Fruit fly (Drosophila melanogaster) whole organism, embryonic: Measurements from ENCODE around the gene lawc.

ENCODE experiments used
- Atf6 ChIP-seq: fragments of 200-800 bp; sonication (Bioruptor generic); IDR thresholded peaks from 2 replicates; pipeline ENCODE4 v1.3.6; 2022; ENCODE audit warnings: missing biosample characterization, missing genetic modification characterization
- BEAF-32 ChIP-seq: fragments of 200-800 bp; sonication (Bioruptor generic); optimal IDR thresholded peaks from 3 replicates; lab custom pipeline; 2017; ENCODE audit warnings: missing biosample characterization, missing genetic modification characterization, mild to moderate bottlenecking, moderate library complexity, missing genetic modification reagents
- Bgb ChIP-seq: fragments of 200-800 bp; sonication (Bioruptor generic); IDR thresholded peaks from 2 replicates; pipeline ENCODE4 v1.3.6; 2022; ENCODE audit warnings: missing biosample characterization, missing genetic modification characterization; ENCODE audit not compliant: partially characterized antibody
- CG10267 ChIP-seq: fragments of 200-800 bp; sonication (Bioruptor generic); optimal IDR thresholded peaks from 2 replicates; lab custom pipeline; 2018; ENCODE audit warnings: missing biosample characterization, mild to moderate bottlenecking, missing genetic modification characterization, moderate library complexity
- CG10543 ChIP-seq: fragments of 200-800 bp; sonication (Bioruptor generic); optimal IDR thresholded peaks from 3 replicates; lab custom pipeline; 2017; ENCODE audit warnings: missing biosample characterization, mild to moderate bottlenecking, missing genetic modification characterization, moderate library complexity
- CG12391 ChIP-seq: fragments of 200-800 bp; sonication (Bioruptor generic); optimal IDR thresholded peaks from 3 replicates; lab custom pipeline; 2018; ENCODE audit warnings: missing biosample characterization, mild to moderate bottlenecking, missing genetic modification characterization, moderate library complexity
- CG12659 ChIP-seq: fragments of 200-800 bp; sonication (Bioruptor generic); optimal IDR thresholded peaks from 3 replicates; lab custom pipeline; 2017; ENCODE audit warnings: mild to moderate bottlenecking, missing biosample characterization, missing genetic modification reagents, missing genetic modification characterization
- CG13424 ChIP-seq: fragments of 200-800 bp; sonication (Bioruptor generic); optimal IDR thresholded peaks from 2 replicates; lab custom pipeline; 2019; ENCODE audit warnings: missing biosample characterization, mild to moderate bottlenecking, missing genetic modification characterization, moderate library complexity
- CG17361 ChIP-seq: fragments of 200-800 bp; sonication (Bioruptor generic); IDR thresholded peaks from 3 replicates; pipeline ENCODE4 v1.3.6; 2022; ENCODE audit warnings: missing biosample characterization, missing genetic modification characterization
- CG2116 ChIP-seq: fragments of 200-800 bp; sonication (Bioruptor generic); optimal IDR thresholded peaks from 3 replicates; lab custom pipeline; 2018; ENCODE audit warnings: missing biosample characterization, mild to moderate bottlenecking, missing genetic modification characterization
- CG2120 ChIP-seq: fragments of 200-800 bp; sonication (Bioruptor generic); optimal IDR thresholded peaks from 3 replicates; lab custom pipeline; 2016; ENCODE audit warnings: missing biosample characterization, missing genetic modification characterization
- CG2712 ChIP-seq: fragments of 200-800 bp; optimal IDR thresholded peaks from 3 replicates; lab custom pipeline; 2019; ENCODE audit warnings: missing biosample characterization, mild to moderate bottlenecking, missing genetic modification characterization, moderate library complexity
- CG3163 ChIP-seq: fragments of 200-800 bp; sonication (Bioruptor generic); optimal IDR thresholded peaks from 3 replicates; lab custom pipeline; 2016; ENCODE audit warnings: missing biosample characterization, missing genetic modification characterization
- CG3847 ChIP-seq: fragments of 200-800 bp; sonication (Bioruptor generic); IDR thresholded peaks from 2 replicates; pipeline ENCODE4 v1.3.6; 2022; ENCODE audit warnings: missing biosample characterization, missing genetic modification characterization
- CG4282 ChIP-seq: fragments of 200-800 bp; sonication (Bioruptor generic); optimal IDR thresholded peaks from 2 replicates; lab custom pipeline; 2016; ENCODE audit warnings: missing biosample characterization, missing genetic modification characterization
- CG4707 ChIP-seq: fragments of 200-800 bp; sonication (Bioruptor generic); optimal IDR thresholded peaks from 2 replicates; lab custom pipeline; 2018; ENCODE audit warnings: missing biosample characterization, mild to moderate bottlenecking, missing genetic modification characterization, moderate library complexity
- CG7786 ChIP-seq: fragments of 200-800 bp; sonication (Bioruptor generic); optimal IDR thresholded peaks from 2 replicates; lab custom pipeline; 2016; ENCODE audit warnings: missing biosample characterization, missing genetic modification characterization
- CG8765 ChIP-seq: fragments of 200-800 bp; sonication (Bioruptor generic); IDR thresholded peaks from 2 replicates; pipeline ENCODE4 v1.3.6; 2022; ENCODE audit warnings: missing biosample characterization, missing genetic modification characterization
- CG8924 ChIP-seq: fragments of 200-800 bp; optimal IDR thresholded peaks from 3 replicates; lab custom pipeline; 2019; ENCODE audit warnings: missing biosample characterization, mild to moderate bottlenecking, missing genetic modification characterization, moderate library complexity
- CG9797 ChIP-seq: fragments of 200-800 bp; sonication (Bioruptor generic); optimal IDR thresholded peaks from 3 replicates; lab custom pipeline; 2018; ENCODE audit warnings: missing biosample characterization, mild to moderate bottlenecking, missing genetic modification characterization
- CHES-1-like ChIP-seq: fragments of 200-800 bp; sonication (Bioruptor generic); optimal IDR thresholded peaks from 2 replicates; lab custom pipeline; 2016; ENCODE audit warnings: missing biosample characterization, missing genetic modification characterization
- Dp ChIP-seq: fragments of 200-800 bp; sonication (Bioruptor generic); optimal IDR thresholded peaks from 2 replicates; lab custom pipeline; 2018; ENCODE audit warnings: missing biosample characterization, mild to moderate bottlenecking, missing genetic modification characterization, moderate library complexity
- Drgx ChIP-seq: fragments of 200-800 bp; sonication (Bioruptor generic); IDR thresholded peaks from 2 replicates; pipeline ENCODE4 v1.3.6; 2022; ENCODE audit warnings: missing biosample characterization, missing genetic modification characterization
- E2f2 ChIP-seq: fragments of 200-800 bp; sonication (Bioruptor generic); IDR thresholded peaks from 2 replicates; pipeline ENCODE4 v1.3.6; 2022; ENCODE audit warnings: missing biosample characterization, missing genetic modification characterization
- Ets97D ChIP-seq: fragments of 200-800 bp; sonication (Bioruptor generic); optimal IDR thresholded peaks from 3 replicates; lab custom pipeline; 2016; ENCODE audit warnings: missing biosample characterization, missing genetic modification characterization
- Gug ChIP-seq: fragments of 200-800 bp; sonication (Bioruptor generic); IDR thresholded peaks from 4 replicates; pipeline ENCODE4 v1.3.6; 2022; ENCODE audit warnings: missing biosample characterization, missing genetic modification characterization
- HmgZ ChIP-seq: fragments of 200-800 bp; sonication (Bioruptor generic); optimal IDR thresholded peaks from 2 replicates; lab custom pipeline; 2018; ENCODE audit warnings: missing biosample characterization, mild to moderate bottlenecking, missing genetic modification characterization
- Lhr ChIP-seq: fragments of 200-800 bp; sonication (Bioruptor generic); optimal IDR thresholded peaks from 3 replicates; lab custom pipeline; 2017; ENCODE audit warnings: mild to moderate bottlenecking, missing biosample characterization, missing genetic modification reagents, missing genetic modification characterization
- MESR4 ChIP-seq: fragments of 200-800 bp; sonication (Bioruptor generic); optimal IDR thresholded peaks from 2 replicates; lab custom pipeline; 2018; ENCODE audit warnings: missing biosample characterization, mild to moderate bottlenecking, missing genetic modification characterization, moderate library complexity
- Max ChIP-seq: fragments of 200-800 bp; sonication (Bioruptor generic); optimal IDR thresholded peaks from 2 replicates; lab custom pipeline; 2016; ENCODE audit warnings: missing biosample characterization, mild to moderate bottlenecking, missing genetic modification characterization
- NK7.1 ChIP-seq: fragments of 200-800 bp; sonication (Bioruptor generic); optimal IDR thresholded peaks from 3 replicates; lab custom pipeline; 2016; ENCODE audit warnings: missing biosample characterization, missing genetic modification characterization
- Nf-YC ChIP-seq: fragments of 200-800 bp; optimal IDR thresholded peaks from 3 replicates; lab custom pipeline; 2019; ENCODE audit warnings: missing biosample characterization, mild to moderate bottlenecking, missing genetic modification characterization, moderate library complexity
- Rfx ChIP-seq: fragments of 200-800 bp; sonication (Bioruptor generic); IDR thresholded peaks from 2 replicates; pipeline ENCODE4 v1.3.6; 2022; ENCODE audit warnings: missing biosample characterization, missing genetic modification characterization
- Side ChIP-seq: fragments of 200-800 bp; sonication (Bioruptor generic); optimal IDR thresholded peaks from 2 replicates; lab custom pipeline; 2016; ENCODE audit warnings: missing biosample characterization, missing genetic modification characterization
- Xbp1 ChIP-seq: fragments of 200-800 bp; sonication (Bioruptor generic); optimal IDR thresholded peaks from 3 replicates; lab custom pipeline; 2016; ENCODE audit warnings: missing biosample characterization, mild to moderate bottlenecking, missing genetic modification characterization
- amos ChIP-seq: fragments of 200-800 bp; sonication (Bioruptor generic); IDR thresholded peaks from 2 replicates; pipeline ENCODE4 v1.3.6; 2022; ENCODE audit warnings: missing biosample characterization, missing genetic modification characterization; ENCODE audit not compliant: partially characterized antibody
- her ChIP-seq: fragments of 200-800 bp; sonication (Bioruptor generic); optimal IDR thresholded peaks from 2 replicates; lab custom pipeline; 2016; ENCODE audit warnings: missing biosample characterization, missing genetic modification characterization
- ind ChIP-seq: fragments of 200-800 bp; sonication (Bioruptor generic); optimal IDR thresholded peaks from 3 replicates; lab custom pipeline; 2016; ENCODE audit warnings: missing biosample characterization, missing genetic modification characterization
- mam ChIP-seq: fragments of 200-800 bp; sonication (Bioruptor generic); optimal IDR thresholded peaks from 3 replicates; lab custom pipeline; 2016; ENCODE audit warnings: missing biosample characterization, missing genetic modification characterization
- nau ChIP-seq: fragments of 200-800 bp; sonication (Bioruptor generic); optimal IDR thresholded peaks from 3 replicates; lab custom pipeline; 2017; ENCODE audit warnings: missing biosample characterization, mild to moderate bottlenecking, missing genetic modification characterization, missing genetic modification reagents
- nerfin-1 ChIP-seq: fragments of 200-800 bp; sonication (Bioruptor generic); optimal IDR thresholded peaks from 3 replicates; lab custom pipeline; 2019; ENCODE audit warnings: missing biosample characterization, mild to moderate bottlenecking, missing genetic modification characterization, moderate library complexity
- nom ChIP-seq: fragments of 200-800 bp; sonication (Bioruptor generic); optimal IDR thresholded peaks from 2 replicates; lab custom pipeline; 2017; ENCODE audit warnings: missing biosample characterization, missing genetic modification characterization, mild to moderate bottlenecking, moderate library complexity, missing genetic modification reagents
- pita ChIP-seq: fragments of 200-800 bp; sonication (Bioruptor generic); optimal IDR thresholded peaks from 2 replicates; lab custom pipeline; 2017; ENCODE audit warnings: missing biosample characterization, mild to moderate bottlenecking, missing genetic modification characterization
- pzg ChIP-seq: fragments of 200-800 bp; sonication (Bioruptor generic); optimal IDR thresholded peaks from 3 replicates; lab custom pipeline; 2018; ENCODE audit warnings: missing biosample characterization, mild to moderate bottlenecking, missing genetic modification characterization, moderate library complexity
- row ChIP-seq: fragments of 200-800 bp; sonication (Bioruptor generic); IDR thresholded peaks from 3 replicates; pipeline ENCODE4 v1.3.6; 2022; ENCODE audit warnings: missing biosample characterization, missing genetic modification characterization
- sens ChIP-seq: fragments of 200-800 bp; sonication (Bioruptor generic); peaks from one replicate; lab custom pipeline; 2016; ENCODE audit warnings: missing biosample characterization, missing genetic modification characterization
- ssp ChIP-seq: fragments of 200-800 bp; sonication (Bioruptor generic); IDR thresholded peaks from 2 replicates; pipeline ENCODE4 v1.3.6; 2022; ENCODE audit warnings: missing biosample characterization, missing genetic modification characterization
- stwl ChIP-seq: fragments of 200-800 bp; sonication (Bioruptor generic); optimal IDR thresholded peaks from 3 replicates; lab custom pipeline; 2018; ENCODE audit warnings: missing biosample characterization, mild to moderate bottlenecking, missing genetic modification characterization, moderate library complexity

Gene lawc

dm6 chrX:8408971-8409455 is 2.4 kb downstream of the lawc start, which contains the start of gene Trf2 (continued):
- TF ChIP-seq Lhr (peak; percentile 30), CG10267 (peak; percentile 25), Max (peak; percentile 3), CG17361 (0 out of 3 replicates have a peak, but pooled peaks have one; percentile 15), Dp (GFP tag; lab: Kevin White, UChicago) (peak; percentile 43), Bgb (GFP tag; lab: Robert Waterston, UW) (peak; percentile 23; the same call in 1 of the 2 replicates), HmgZ (peak; percentile 21), Gug (0 out of 4 replicates have a peak, but pooled peaks have one; percentile 10), pita (GFP tag; lab: Kevin White, UChicago) (peak; percentile 43), CG4282 (GFP tag; lab: Kevin White, UChicago) (no peak), sens (peak; percentile 73), nom (GFP tag; lab: Kevin White, UChicago) (peak; percentile 45), Atf6 (GFP tag; lab: Robert Waterston, UW) (0 out of 2 replicates have a peak, but pooled peaks have one; percentile 38), Side (GFP tag; lab: Kevin White, UChicago) (peak; percentile 51), CG7786 (GFP tag; lab: Kevin White, UChicago) (no peak), mam (GFP tag; lab: Kevin White, UChicago) (peak; percentile 11), CG4707 (GFP tag; lab: Kevin White, UChicago) (peak; percentile 2), CG8765 (GFP tag; lab: Robert Waterston, UW) (peak; percentile 18; the same call in 1 of the 2 replicates), nau (GFP tag; lab: Kevin White, UChicago) (no peak), CG10543 (GFP tag; lab: Kevin White, UChicago) (peak; percentile 11), her (peak; percentile 54)

dm6 chrX:8407124-8407775 is 4.2 kb downstream of the lawc start, which contains the start of gene PIG-T:
PIG-T (minus strand) TSS chrX:8407263.
- TF ChIP-seq stwl (tag; lab: Kevin White, UChicago) (peak; percentile 12), CG13424 (no peak), ind (GFP tag; lab: Kevin White, UChicago) (peak; percentile 8), CG10267 (peak; percentile 93), pzg (GFP tag; lab: Kevin White, UChicago) (peak; percentile 82), CG2116 (peak; percentile 81), CG2120 (GFP tag; lab: Kevin White, UChicago) (peak; percentile 43), row (GFP tag; lab: Robert Waterston, UW) (no peak), CG8924 (peak; percentile 3), CHES-1-like (GFP tag; lab: Kevin White, UChicago) (peak; percentile 32), Nf-YC (tag; lab: Kevin White, UChicago) (peak; percentile 2), Drgx (no peak), CG12391 (tag; lab: Kevin White, UChicago) (peak; percentile 18), ssp (GFP tag; lab: Robert Waterston, UW) (no peak), MESR4 (GFP tag; lab: Kevin White, UChicago) (peak; percentile 50), E2f2 (GFP tag; lab: Robert Waterston, UW) (peak; percentile 80), CG3163 (GFP tag; lab: Kevin White, UChicago) (no peak), NK7.1 (GFP tag; lab: Kevin White, UChicago) (no peak), CG9797 (GFP tag; lab: Kevin White, UChicago) (peak; percentile 19), Rfx (GFP tag; lab: Robert Waterston, UW) (peak; percentile 17; the same call in 1 of the 2 replicates), CG3847 (GFP tag; lab: Robert Waterston, UW) (peak; percentile 38; the same call in 1 of the 2 replicates), Xbp1 (GFP tag; lab: Kevin White, UChicago) (peak; percentile 3), BEAF-32 (GFP tag; lab: Kevin White, UChicago) (peak; percentile 49), nerfin-1 (tag; lab: Kevin White, UChicago) (peak; percentile 22), CG12659 (peak; percentile 14), amos (GFP tag; lab: Robert Waterston, UW) (peak; percentile 32; the same call in 1 of the 2 replicates), CG2712 (tag; lab: Kevin White, UChicago) (peak; percentile 1), Ets97D (GFP tag; lab: Kevin White, UChicago) (peak; percentile 30), Bgb (GFP tag; lab: Robert Waterston, UW) (peak; percentile 48; the same call in 1 of the 2 replicates)
